Worm (Caenorhabditis elegans) whole organism, midembryonic: ENCODE data around the gene Y82E9BR.10.
"Not testable (repeated sequence)": the region's sequence is repeated elsewhere in the genome, so short reads cannot be mapped to it uniquely, and the experiment has no call there.

Experiments
- flt-1 ChIP-seq: fragments of 200-800 bp; sonication (Bioruptor generic); IDR thresholded peaks from 2 replicates; pipeline ENCODE4 v1.3.6; 2022; ENCODE audit warnings: missing genetic modification characterization, missing compliant biosample characterization
- med-1 ChIP-seq: sonication (generic microtip); optimal IDR thresholded peaks from 2 replicates; lab custom pipeline; 2017; ENCODE audit warnings: missing genetic modification characterization, mild to moderate bottlenecking, missing compliant biosample characterization, antibody characterized with exemption, missing genetic modification reagents; ENCODE audit not compliant: insufficient read depth
- ztf-29 ChIP-seq: fragments of 200-800 bp; sonication (Bioruptor generic); IDR thresholded peaks from 2 replicates; pipeline ENCODE4 v1.3.6; 2022; ENCODE audit warnings: missing genetic modification reagents, missing genetic modification characterization, missing compliant biosample characterization

DNA sequence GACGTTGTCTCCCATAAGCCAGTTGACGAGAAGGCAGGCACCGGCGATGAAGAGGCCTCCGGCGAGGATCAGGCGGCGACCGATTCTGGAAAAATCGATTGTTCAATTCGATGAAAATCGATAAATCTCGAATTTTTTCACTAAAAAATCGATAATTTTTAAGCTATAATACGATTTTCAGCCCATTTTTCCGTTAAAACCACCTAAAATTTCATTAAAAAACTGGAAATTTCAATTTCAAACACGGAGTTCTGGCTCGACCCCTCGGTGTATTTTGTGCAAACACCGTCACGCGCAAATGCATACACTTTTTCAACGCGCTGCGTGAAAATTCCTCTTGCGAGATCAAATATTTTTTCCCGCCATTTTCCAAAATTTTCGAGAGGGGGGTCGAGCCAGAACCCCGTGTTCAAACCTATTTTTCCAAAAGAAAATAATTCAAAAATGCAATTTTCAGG lies 45.0 kb upstream of the Y82E9BR.10 start:
- TF ChIP-seq med-1 (GFP tag; lab: Kevin White, UChicago); flt-1; ztf-29 (GFP tag; lab: Robert Waterston, UW): not testable (repeated sequence)
